Worm (Caenorhabditis elegans): ENCODE data around the gene ZC504.1.

Gene ZC504.1

DNA sequence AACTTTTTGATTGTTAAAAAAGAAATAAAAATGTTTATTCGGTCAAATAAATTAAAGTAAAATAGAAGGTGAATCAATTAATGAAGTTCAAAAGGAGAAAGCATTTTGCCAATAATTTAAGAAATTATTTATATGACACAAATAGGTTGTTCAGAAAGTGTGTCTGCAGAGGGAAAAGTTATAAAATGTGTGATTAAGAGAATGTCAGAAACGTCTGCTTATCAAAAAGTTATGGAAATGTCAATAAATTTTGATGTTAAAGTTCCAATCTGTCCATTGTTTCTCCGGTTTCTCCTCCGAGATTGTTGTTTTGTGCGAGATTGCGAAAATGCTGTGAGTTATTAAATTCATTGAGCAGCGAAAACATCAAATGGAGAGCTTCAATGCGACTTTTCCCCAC is 27.3 kb upstream of the ZC504.1 start, which contains the start of gene rme-4 (continued):
- no peak for TF ChIP-seq daf-8 (GFP tag; IDR thresholded peaks at IDR 0.05)
- no peak for TF ChIP-seq nhr-76 (tag; optimal IDR thresholded peaks at IDR 0.05)
- peak; percentile 62; the same call in 1 of the 2 replicates for TF ChIP-seq dmd-6 (GFP tag; IDR thresholded peaks at IDR 0.05)
- no peak for TF ChIP-seq lin-39 (tag; optimal IDR thresholded peaks at IDR 0.05)
- no peak for TF ChIP-seq dmd-9 (GFP tag; IDR thresholded peaks at IDR 0.05)
- TF ChIP-seq spr-3 (GFP tag; optimal IDR thresholded peaks at IDR 0.05): no peak
- no peak for TF ChIP-seq F49E8.2 (tag; optimal IDR thresholded peaks at IDR 0.05; ENCODE audit: borderline replicate concordance)
- no peak for TF ChIP-seq lim-7 (GFP tag; IDR thresholded peaks at IDR 0.05)
- no peak for TF ChIP-seq mxl-3 (GFP tag; optimal IDR thresholded peaks at IDR 0.05)
- TF ChIP-seq nhr-28 (tag; optimal IDR thresholded peaks at IDR 0.05): peak; percentile 58
- TF ChIP-seq snpc-4 (tag; optimal IDR thresholded peaks at IDR 0.05): no peak
- no peak for TF ChIP-seq lin-15B (tag; optimal IDR thresholded peaks at IDR 0.05)
- no peak for TF ChIP-seq lin-38 (GFP tag; IDR thresholded peaks at IDR 0.05)

DNA sequence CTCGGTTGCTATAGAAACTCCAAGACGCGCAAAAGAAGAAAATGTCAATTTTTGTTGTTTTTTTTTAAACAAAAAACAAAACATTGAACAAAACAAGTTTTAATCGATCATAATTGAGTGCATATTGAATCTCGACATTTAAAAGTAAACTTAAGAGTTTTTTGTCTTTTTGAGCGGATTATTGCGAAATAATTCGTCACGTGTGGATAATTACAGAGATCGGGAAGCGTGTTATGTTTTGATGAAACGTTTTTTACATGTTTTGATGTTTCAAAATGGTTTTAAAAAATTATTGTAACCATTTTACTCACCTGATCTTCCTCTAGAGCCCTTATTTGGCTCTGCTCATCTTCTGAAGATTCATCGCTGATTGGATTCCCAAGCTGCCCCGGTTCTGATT is 20.9 kb upstream of the ZC504.1 start:
- TF ChIP-seq vab-7 (GFP tag; IDR thresholded peaks at IDR 0.05) (no peak), nhr-102 (tag; optimal IDR thresholded peaks at IDR 0.05) (no peak), ama-1 (optimal IDR thresholded peaks at IDR 0.05) (no peak), nhr-76 (tag; optimal IDR thresholded peaks at IDR 0.05) (no peak), dmd-6 (GFP tag; IDR thresholded peaks at IDR 0.05) (no peak), nhr-41 (GFP tag; IDR thresholded peaks at IDR 0.05) (no peak), nhr-25 (tag; optimal IDR thresholded peaks at IDR 0.05; ENCODE audit: borderline replicate concordance, insufficient read depth) (no peak), unc-62 (GFP tag; optimal IDR thresholded peaks at IDR 0.05 in 1 of 2) (no peak), unc-62 (tag; optimal IDR thresholded peaks at IDR 0.05) (no peak), lin-29 (GFP tag; IDR thresholded peaks at IDR 0.05) (no peak), mdl-1 (tag; optimal IDR thresholded peaks at IDR 0.05) (no peak), nhr-10 (tag; optimal IDR thresholded peaks at IDR 0.05) (no peak), ceh-20 (GFP tag; IDR thresholded peaks at IDR 0.05) (no peak), zag-1 (tag; optimal IDR thresholded peaks at IDR 0.05) (no peak), spr-1 (tag; optimal IDR thresholded peaks at IDR 0.05) (no peak), skn-1 (tag; optimal IDR thresholded peaks at IDR 0.05) (no peak), dve-1 (tag; optimal IDR thresholded peaks at IDR 0.05; ENCODE audit: insufficient read depth) (no peak), snpc-4 (tag; optimal IDR thresholded peaks at IDR 0.05) (no peak), R02D3.7 (tag; optimal IDR thresholded peaks at IDR 0.05) (no peak), dmd-8 (GFP tag; IDR thresholded peaks at IDR 0.05) (no peak), mep-1 (tag; optimal IDR thresholded peaks at IDR 0.05) (no peak)

DNA sequence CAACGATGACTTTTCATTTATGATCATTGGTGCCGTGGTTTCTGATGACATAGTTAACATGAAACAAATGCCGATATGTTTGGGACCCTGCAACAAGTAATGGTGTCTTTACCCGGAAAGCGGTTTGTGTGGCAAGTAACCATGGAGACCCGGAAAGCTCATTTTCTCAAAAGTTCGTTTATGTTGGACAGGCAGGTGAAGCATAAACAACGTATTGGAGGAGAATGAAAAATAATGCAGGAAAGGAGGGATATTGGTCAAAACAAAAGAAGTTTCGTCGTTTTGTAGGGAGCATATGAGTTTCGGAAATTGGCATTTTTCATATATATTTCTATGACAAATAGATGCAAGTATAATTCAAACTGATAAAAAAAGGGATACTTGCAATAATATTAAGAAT is 20.5 kb upstream of the ZC504.1 start, which contains the start of gene dyf-6:
TSS of gene dyf-6 (minus strand) at position 101 of the 400 bp plus-strand sequence.
- TF ChIP-seq aha-1 (tag) (peak; percentile 86), F10B5.3 (tag; optimal IDR thresholded peaks at IDR 0.05) (no peak), fkh-10 (GFP tag; optimal IDR thresholded peaks at IDR 0.05) (no peak), lsy-2 (tag; optimal IDR thresholded peaks at IDR 0.05) (no peak), T20F7.1 (GFP tag; optimal IDR thresholded peaks at IDR 0.05) (no peak), sdz-12 (GFP tag; optimal IDR thresholded peaks at IDR 0.05) (no peak), dpl-1 (GFP tag; optimal IDR thresholded peaks at IDR 0.05) (no peak)

DNA sequence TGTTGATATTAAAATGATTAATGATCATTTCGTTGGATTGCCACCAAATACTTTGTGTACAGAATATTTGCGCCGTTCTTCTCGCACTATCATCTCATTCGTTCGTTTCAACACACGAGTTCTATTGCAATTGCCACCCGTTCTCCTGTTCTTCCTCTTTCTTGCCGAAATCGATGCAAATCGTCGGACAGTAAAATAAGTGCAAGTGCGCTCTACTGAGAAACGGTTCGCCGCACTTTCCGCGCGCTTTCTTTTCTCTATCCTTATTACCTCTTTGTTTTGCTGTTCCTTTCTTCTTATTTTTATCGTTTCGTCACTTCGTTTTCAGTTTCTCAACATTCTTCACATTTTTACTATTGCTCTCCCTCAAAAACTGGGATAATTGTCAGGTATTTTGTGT is 15.8 kb upstream of the ZC504.1 start:
- TF ChIP-seq madf-9 (GFP tag; conservative IDR thresholded peaks at IDR 0.05) (peak; percentile 49; the same call in 1 of the 2 replicates), dmd-6 (GFP tag; IDR thresholded peaks at IDR 0.05) (peak; percentile 29; the same call in 1 of the 2 replicates), nhr-6 (tag; optimal IDR thresholded peaks at IDR 0.05) (no peak), ama-1 (optimal IDR thresholded peaks at IDR 0.05) (no peak), ztf-11 (tag; optimal IDR thresholded peaks at IDR 0.05) (no peak), nhr-102 (tag; optimal IDR thresholded peaks at IDR 0.05) (no peak), dve-1 (tag; optimal IDR thresholded peaks at IDR 0.05; ENCODE audit: insufficient read depth) (peak; percentile 80), nhr-77 (tag; optimal IDR thresholded peaks at IDR 0.05) (peak; percentile 13), rbr-2 (tag; optimal IDR thresholded peaks at IDR 0.05) (peak; percentile 9), gei-8 (GFP tag; optimal IDR thresholded peaks at IDR 0.05) (no peak), aha-1 (tag) (peak; percentile 17), nhr-10 (tag; optimal IDR thresholded peaks at IDR 0.05) (no peak), dpl-1 (GFP tag; optimal IDR thresholded peaks at IDR 0.05) (peak; percentile 47), daf-19 (GFP tag; conservative IDR thresholded peaks at IDR 0.05) (no peak), lin-38 (GFP tag; IDR thresholded peaks at IDR 0.05) (peak; percentile 92), hlh-30 (tag; optimal IDR thresholded peaks at IDR 0.05; ENCODE audit: insufficient read depth) (peak; percentile 57), hmg-1.1 (GFP tag; IDR thresholded peaks at IDR 0.05) (0 out of 2 replicates have a peak, but pooled peaks have one; percentile 16), zip-2 (tag; optimal IDR thresholded peaks at IDR 0.05) (no peak)
